Fruit fly (Drosophila melanogaster) whole organism, embryonic: ENCODE results near the gene nonC.

ENCODE experiments used
- Atf-2 ChIP-seq: fragments of 200-800 bp; sonication (Bioruptor generic); optimal IDR thresholded peaks from 2 replicates; lab custom pipeline; 2016; ENCODE audit warnings: missing biosample characterization, missing genetic modification characterization
- Atf3 ChIP-seq: fragments of 200-800 bp; sonication (Bioruptor generic); optimal IDR thresholded peaks from 3 replicates; lab custom pipeline; 2016; ENCODE audit warnings: missing biosample characterization, missing genetic modification characterization
- Awh ChIP-seq: fragments of 200-800 bp; sonication (Bioruptor generic); IDR thresholded peaks from 2 replicates; pipeline ENCODE4, ENCODE4 v1.3.6; 2022; ENCODE audit warnings: missing biosample characterization, missing genetic modification characterization
- CG1024 ChIP-seq: fragments of 200-800 bp; sonication (Bioruptor generic); IDR thresholded peaks from 2 replicates; pipeline ENCODE4 v1.3.6; 2022; ENCODE audit warnings: missing biosample characterization, missing genetic modification characterization
- CG10462 ChIP-seq: fragments of 200-800 bp; sonication (Bioruptor generic); optimal IDR thresholded peaks from 2 replicates; lab custom pipeline; 2016; ENCODE audit warnings: missing biosample characterization, missing genetic modification characterization
- CG11247 ChIP-seq: fragments of 200-800 bp; sonication (Bioruptor generic); IDR thresholded peaks from 2 replicates; pipeline ENCODE4 v1.3.6; 2022; ENCODE audit warnings: missing biosample characterization, missing genetic modification characterization
- CG11695 ChIP-seq: fragments of 200-800 bp; sonication (Bioruptor generic); IDR thresholded peaks from 3 replicates; pipeline ENCODE4 v1.3.6; 2022; ENCODE audit warnings: missing biosample characterization, missing genetic modification characterization
- CG11696 ChIP-seq: fragments of 200-800 bp; sonication (Bioruptor generic); IDR thresholded peaks from 2 replicates; pipeline ENCODE4 v1.3.6; 2022; ENCODE audit warnings: missing biosample characterization, missing genetic modification characterization
- CG13123 ChIP-seq: fragments of 200-800 bp; sonication (Bioruptor generic); optimal IDR thresholded peaks from 2 replicates; lab custom pipeline; 2016; ENCODE audit warnings: missing biosample characterization, missing genetic modification characterization
- CG13424 ChIP-seq: fragments of 200-800 bp; sonication (Bioruptor generic); optimal IDR thresholded peaks from 2 replicates; lab custom pipeline; 2019; ENCODE audit warnings: missing biosample characterization, mild to moderate bottlenecking, missing genetic modification characterization, moderate library complexity
- CG13775 ChIP-seq: fragments of 200-800 bp; sonication (Bioruptor generic); optimal IDR thresholded peaks from 3 replicates; lab custom pipeline; 2017; ENCODE audit warnings: missing biosample characterization, mild to moderate bottlenecking, missing genetic modification characterization
- CG14014 ChIP-seq: fragments of 200-800 bp; sonication (Bioruptor generic); IDR thresholded peaks from 2 replicates; pipeline ENCODE4 v1.3.6; 2022; ENCODE audit warnings: missing biosample characterization, missing genetic modification characterization
- CG14710 ChIP-seq: fragments of 200-800 bp; sonication (Bioruptor generic); optimal IDR thresholded peaks from 3 replicates; lab custom pipeline; 2019; ENCODE audit warnings: missing biosample characterization, mild to moderate bottlenecking, missing genetic modification characterization, moderate library complexity
- CG1647 ChIP-seq: fragments of 200-800 bp; sonication (Bioruptor generic); optimal IDR thresholded peaks from 3 replicates; lab custom pipeline; 2016; ENCODE audit warnings: missing biosample characterization, missing genetic modification characterization
- CG17186 ChIP-seq: fragments of 200-800 bp; sonication (Bioruptor generic); optimal IDR thresholded peaks from 3 replicates; lab custom pipeline; 2017; ENCODE audit warnings: missing biosample characterization, missing genetic modification reagents, missing genetic modification characterization
- CG18011 ChIP-seq: fragments of 200-800 bp; sonication (Bioruptor generic); optimal IDR thresholded peaks from 2 replicates; lab custom pipeline; 2017; ENCODE audit warnings: missing biosample characterization, missing genetic modification characterization, mild to moderate bottlenecking, moderate library complexity, missing genotype
- CG30431 ChIP-seq: fragments of 200-800 bp; sonication (Bioruptor generic); optimal IDR thresholded peaks from 2 replicates; lab custom pipeline; 2017; ENCODE audit warnings: missing biosample characterization, missing genetic modification characterization
- CG3407 ChIP-seq: fragments of 200-800 bp; sonication (Bioruptor generic); optimal IDR thresholded peaks from 2 replicates; lab custom pipeline; 2018; ENCODE audit warnings: missing biosample characterization, mild to moderate bottlenecking, missing genetic modification characterization
- CG34422 ChIP-seq: fragments of 200-800 bp; sonication (Bioruptor generic); IDR thresholded peaks from 3 replicates; pipeline ENCODE4 v1.3.6; 2022; ENCODE audit warnings: missing biosample characterization, missing genetic modification characterization
- CG4730 ChIP-seq: fragments of 200-800 bp; sonication (Bioruptor generic); IDR thresholded peaks from 2 replicates; pipeline ENCODE4 v1.3.6; 2022; ENCODE audit warnings: missing biosample characterization, missing genetic modification characterization
- CG5180 ChIP-seq: fragments of 200-800 bp; sonication (Bioruptor generic); optimal IDR thresholded peaks from 3 replicates; lab custom pipeline; 2017; ENCODE audit warnings: missing biosample characterization, missing genetic modification characterization, mild to moderate bottlenecking, moderate library complexity, missing genetic modification reagents
- CG5953 ChIP-seq: fragments of 200-800 bp; sonication (Bioruptor generic); IDR thresholded peaks from 2 replicates; pipeline ENCODE4 v1.3.6; 2022; ENCODE audit warnings: missing biosample characterization, missing genetic modification characterization
- CG6254 ChIP-seq: fragments of 200-800 bp; sonication (Bioruptor generic); optimal IDR thresholded peaks from 3 replicates; lab custom pipeline; 2017; ENCODE audit warnings: mild to moderate bottlenecking, missing biosample characterization, missing genetic modification reagents, missing genetic modification characterization
- CG6654 ChIP-seq: fragments of 200-800 bp; sonication (Bioruptor generic); optimal IDR thresholded peaks from 2 replicates; lab custom pipeline; 2017; ENCODE audit warnings: missing biosample characterization, mild to moderate bottlenecking, missing genetic modification characterization
- CG6765 ChIP-seq: fragments of 200-800 bp; sonication (Bioruptor generic); optimal IDR thresholded peaks from 3 replicates; lab custom pipeline; 2017; ENCODE audit warnings: missing biosample characterization, mild to moderate bottlenecking, missing genetic modification characterization
- CG9876 ChIP-seq: fragments of 200-800 bp; sonication (Bioruptor generic); optimal IDR thresholded peaks from 2 replicates; lab custom pipeline; 2016; ENCODE audit warnings: missing biosample characterization, missing genetic modification characterization
- CrebB ChIP-seq: fragments of 200-800 bp; sonication (Bioruptor generic); optimal IDR thresholded peaks from 3 replicates; lab custom pipeline; 2018; ENCODE audit warnings: missing biosample characterization, mild to moderate bottlenecking, missing genetic modification characterization
- D ChIP-seq, 2 experiments: fragments of 200-800 bp in 1 of 2; fragments of >200 bp in 1 of 2; sonication (Bioruptor generic) in 1 of 2; optimal IDR thresholded peaks; 2 replicates in 1 of 2; 3 replicates in 1 of 2; lab custom pipeline; 2017; ENCODE audit warnings: mild to moderate bottlenecking in 1 of 2, missing biosample characterization in 1 of 2, missing genetic modification characterization in 1 of 2, missing genetic modification reagents in 1 of 2
- Dip2 ChIP-seq: fragments of 200-800 bp; sonication (Bioruptor generic); IDR thresholded peaks from 2 replicates; pipeline ENCODE4 v1.3.6; 2022; ENCODE audit warnings: missing biosample characterization, missing genetic modification characterization
- Doc2 ChIP-seq: fragments of 200-800 bp; sonication (Bioruptor generic); IDR thresholded peaks from 2 replicates; pipeline ENCODE4 v1.3.6; 2022; ENCODE audit warnings: missing biosample characterization, missing genetic modification characterization
- GATAe ChIP-seq: fragments of 200-800 bp; sonication (Bioruptor generic); conservative IDR thresholded peaks from 2 replicates; pipeline ENCODE4 v1.3.6; 2022; ENCODE audit warnings: missing biosample characterization, missing genetic modification characterization
- Gsc ChIP-seq: fragments of 200-800 bp; sonication (Bioruptor generic); IDR thresholded peaks from 2 replicates; pipeline ENCODE4 v1.3.6; 2022; ENCODE audit warnings: missing biosample characterization, missing genetic modification characterization
- Lpt ChIP-seq: fragments of >200 bp; optimal IDR thresholded peaks from 2 replicates; lab custom pipeline; 2018; ENCODE audit warnings: missing biosample characterization, missing genetic modification characterization
- MTF-1 ChIP-seq: fragments of 200-800 bp; sonication (Bioruptor generic); optimal IDR thresholded peaks from 2 replicates; lab custom pipeline; 2018; ENCODE audit warnings: missing biosample characterization, mild to moderate bottlenecking, missing genetic modification characterization, borderline replicate concordance
- Oaz ChIP-seq: fragments of 200-800 bp; sonication (Bioruptor generic); IDR thresholded peaks from 2 replicates; pipeline ENCODE4 v1.3.6; 2022; ENCODE audit warnings: missing biosample characterization, missing genetic modification characterization
- Pdp1 ChIP-seq, 2 experiments: fragments of 200-800 bp; sonication (Bioruptor generic); optimal IDR thresholded peaks; 3 replicates each; lab custom pipeline; 2016; ENCODE audit warnings: missing biosample characterization in 2 of 2, missing genetic modification characterization in 2 of 2, mild to moderate bottlenecking in 1 of 2, moderate library complexity in 1 of 2
- Ptx1 ChIP-seq: fragments of 200-800 bp; sonication (Bioruptor generic); IDR thresholded peaks from 2 replicates; pipeline ENCODE4 v1.3.6; 2022; ENCODE audit warnings: missing biosample characterization, missing genetic modification characterization
- Taf1 ChIP-seq: fragments of 200-800 bp; sonication (Bioruptor generic); IDR thresholded peaks from 2 replicates; pipeline ENCODE4 v1.3.6; 2022; ENCODE audit warnings: missing biosample characterization, missing genetic modification characterization
- ap ChIP-seq: fragments of 200-800 bp; sonication (Bioruptor generic); IDR thresholded peaks from 2 replicates; pipeline ENCODE4 v1.3.6; 2022; ENCODE audit warnings: missing biosample characterization, missing genetic modification characterization
- disco-r ChIP-seq: fragments of 200-800 bp; sonication (Bioruptor generic); optimal IDR thresholded peaks from 2 replicates; lab custom pipeline; 2016; ENCODE audit warnings: missing biosample characterization, missing genetic modification characterization
- dmrt99B ChIP-seq: fragments of 200-800 bp; sonication (Bioruptor generic); optimal IDR thresholded peaks from 2 replicates; lab custom pipeline; 2018; ENCODE audit warnings: missing biosample characterization, mild to moderate bottlenecking, missing genetic modification characterization, moderate library complexity
- en ChIP-seq: fragments of 200-800 bp; sonication (Bioruptor generic); optimal IDR thresholded peaks from 2 replicates; lab custom pipeline; 2016; ENCODE audit warnings: missing biosample characterization, missing genetic modification characterization
- eyg ChIP-seq: fragments of 200-800 bp; sonication (Bioruptor generic); optimal IDR thresholded peaks from 3 replicates; lab custom pipeline; 2016; ENCODE audit warnings: missing biosample characterization, missing genetic modification characterization
- maf-S ChIP-seq: fragments of 200-800 bp; sonication (Bioruptor generic); optimal IDR thresholded peaks from 2 replicates; lab custom pipeline; 2016; ENCODE audit warnings: missing biosample characterization, missing genetic modification characterization
- phol ChIP-seq: fragments of 200-800 bp; sonication (Bioruptor generic); optimal IDR thresholded peaks from 3 replicates; lab custom pipeline; 2018; ENCODE audit warnings: missing biosample characterization, mild to moderate bottlenecking, missing genetic modification characterization, moderate library complexity
- repo ChIP-seq: fragments of 200-800 bp; sonication (Bioruptor generic); optimal IDR thresholded peaks from 2 replicates; lab custom pipeline; 2016; ENCODE audit warnings: missing biosample characterization, missing genetic modification characterization
- ro ChIP-seq: fragments of 200-800 bp; sonication (Bioruptor generic); IDR thresholded peaks from 2 replicates; pipeline ENCODE4 v1.3.6; 2022; ENCODE audit warnings: missing biosample characterization, missing genetic modification characterization
- sisA ChIP-seq: fragments of 200-800 bp; sonication (Bioruptor generic); IDR thresholded peaks from 2 replicates; pipeline ENCODE4 v1.3.6; 2022; ENCODE audit warnings: missing biosample characterization, missing genetic modification characterization
- sr ChIP-seq: fragments of 200-800 bp; sonication (Bioruptor generic); IDR thresholded peaks from 3 replicates; pipeline ENCODE4 v1.3.6; 2022; ENCODE audit warnings: missing biosample characterization, missing genetic modification characterization
- vnd ChIP-seq: fragments of 200-800 bp; sonication (Bioruptor generic); IDR thresholded peaks from 3 replicates; pipeline ENCODE4 v1.3.6; 2022; ENCODE audit warnings: missing biosample characterization, missing genetic modification characterization; ENCODE audit not compliant: partially characterized antibody
- yki ChIP-seq: fragments of >200 bp; optimal IDR thresholded peaks from 3 replicates; lab custom pipeline; 2018

nonC gene

dm6 chrX:6793390-6793789 is 30.9 kb upstream of the nonC start (continued):
- TF ChIP-seq CG11696 (GFP tag; lab: Robert Waterston, UW) (peak; percentile 50; the same call in 1 of the 2 replicates), eyg (GFP tag; lab: Kevin White, UChicago) (peak; percentile 55), CG14710 (tag; lab: Kevin White, UChicago) (no peak), CG11247 (GFP tag; lab: Robert Waterston, UW) (peak; percentile 56), Pdp1 (GFP tag; optimal IDR thresholded peaks at IDR 0.05; lab: Kevin White, UChicago) (peak; percentile 37 to 50), dmrt99B (peak; percentile 86), en (peak; percentile 37), MTF-1 (GFP tag; lab: Kevin White, UChicago) (no peak), sr (GFP tag; lab: Robert Waterston, UW) (0 out of 3 replicates have a peak, but pooled peaks have one; percentile 33), repo (GFP tag; lab: Kevin White, UChicago) (peak; percentile 38), CG11695 (GFP tag; lab: Robert Waterston, UW) (peak; percentile 74; the same call in 2 of the 3 replicates), Awh (GFP tag; lab: Robert Waterston, UW) (peak; percentile 55; the same call in 1 of the 2 replicates), Taf1 (GFP tag; lab: Robert Waterston, UW) (peak; percentile 63; the same call in 1 of the 2 replicates), GATAe (GFP tag; lab: Robert Waterston, UW) (no peak), CG5953 (GFP tag; lab: Robert Waterston, UW) (0 out of 2 replicates have a peak, but pooled peaks have one; percentile 8), Atf3 (GFP tag; lab: Kevin White, UChicago) (no peak), Dip2 (GFP tag; lab: Robert Waterston, UW) (no peak), CG4730 (GFP tag; lab: Robert Waterston, UW) (peak; percentile 32; the same call in 1 of the 2 replicates), CG18011 (peak; percentile 22), CG13123 (GFP tag; lab: Kevin White, UChicago) (no peak), CG6254 (GFP tag; lab: Kevin White, UChicago) (no peak), CG17186 (no peak), Ptx1 (peak; percentile 82), CG9876 (peak; percentile 47), CG30431 (peak; percentile 46), D (optimal IDR thresholded peaks at IDR 0.05; lab: Kevin White, UChicago) (no peak), D (GFP tag; optimal IDR thresholded peaks at IDR 0.05; lab: Kevin White, UChicago) (no peak), ap (GFP tag; lab: Robert Waterston, UW) (peak; percentile 67), vnd (GFP tag; lab: Robert Waterston, UW) (no peak), CG13424 (peak; percentile 74), Oaz (GFP tag; lab: Robert Waterston, UW) (0 out of 2 replicates have a peak, but pooled peaks have one; percentile 38), CG13775 (peak; percentile 18), CG34422 (GFP tag; lab: Robert Waterston, UW) (peak; percentile 72), Lpt (GFP tag; lab: Kevin White, UChicago) (no peak), CG10462 (GFP tag; lab: Kevin White, UChicago) (no peak), Atf-2 (peak; percentile 40), CG6654 (GFP tag; lab: Kevin White, UChicago) (peak; percentile 28), Doc2 (GFP tag; lab: Robert Waterston, UW) (no peak), CrebB (tag; lab: Kevin White, UChicago) (peak; percentile 38), maf-S (GFP tag; lab: Kevin White, UChicago) (peak; percentile 44), CG3407 (GFP tag; lab: Kevin White, UChicago) (no peak), disco-r (GFP tag; lab: Kevin White, UChicago) (peak; percentile 45), CG5180 (peak; percentile 36), CG1024 (GFP tag; lab: Robert Waterston, UW) (0 out of 2 replicates have a peak, but pooled peaks have one; percentile 5), CG6765 (GFP tag; lab: Kevin White, UChicago) (no peak), phol (peak; percentile 59), CG14014 (GFP tag; lab: Robert Waterston, UW) (peak; percentile 82), ro (GFP tag; lab: Robert Waterston, UW) (no peak), CG1647 (GFP tag; lab: Kevin White, UChicago) (peak; percentile 58), sisA (GFP tag; lab: Robert Waterston, UW) (peak; percentile 76), yki (lab: Kevin White, UChicago) (no peak), Gsc (GFP tag; lab: Robert Waterston, UW) (no peak)
